Fruit fly (Drosophila melanogaster) whole organism, embryonic: Measurements from ENCODE around the gene GILT3.
A peak's percentile ranks its signal among the peaks of the same experiment; 100 is the strongest.

ENCODE experiments used
- Awh ChIP-seq: fragments of 200-800 bp; sonication (Bioruptor generic); IDR thresholded peaks from 2 replicates; pipeline ENCODE4, ENCODE4 v1.3.6; 2022; ENCODE audit warnings: missing biosample characterization, missing genetic modification characterization
- B-H2 ChIP-seq: fragments of 200-800 bp; sonication (Bioruptor generic); optimal IDR thresholded peaks from 2 replicates; lab custom pipeline; 2018; ENCODE audit warnings: missing biosample characterization, mild to moderate bottlenecking, missing genetic modification characterization
- CG10147 ChIP-seq: fragments of 200-800 bp; sonication (Bioruptor generic); optimal IDR thresholded peaks from 2 replicates; lab custom pipeline; 2019; ENCODE audit warnings: missing biosample characterization, mild to moderate bottlenecking, missing genetic modification characterization, moderate library complexity
- CG11085 ChIP-seq: fragments of 200-800 bp; sonication (Bioruptor generic); IDR thresholded peaks from 2 replicates; pipeline ENCODE4 v1.3.6; 2022; ENCODE audit warnings: missing biosample characterization, missing genetic modification characterization
- CG12391 ChIP-seq: fragments of 200-800 bp; sonication (Bioruptor generic); optimal IDR thresholded peaks from 3 replicates; lab custom pipeline; 2018; ENCODE audit warnings: missing biosample characterization, mild to moderate bottlenecking, missing genetic modification characterization, moderate library complexity
- CG14441 ChIP-seq: fragments of 200-800 bp; sonication (Bioruptor generic); IDR thresholded peaks from 2 replicates; pipeline ENCODE4 v1.3.6; 2022; ENCODE audit warnings: missing biosample characterization, missing genetic modification characterization
- CG14667 ChIP-seq: fragments of 200-800 bp; sonication (Bioruptor generic); IDR thresholded peaks from 2 replicates; pipeline ENCODE4 v1.3.6; 2022; ENCODE audit warnings: missing biosample characterization, missing genetic modification characterization
- CG1647 ChIP-seq: fragments of 200-800 bp; sonication (Bioruptor generic); optimal IDR thresholded peaks from 3 replicates; lab custom pipeline; 2016; ENCODE audit warnings: missing biosample characterization, missing genetic modification characterization
- CG17186 ChIP-seq: fragments of 200-800 bp; sonication (Bioruptor generic); optimal IDR thresholded peaks from 3 replicates; lab custom pipeline; 2017; ENCODE audit warnings: missing biosample characterization, missing genetic modification reagents, missing genetic modification characterization
- CG18619 ChIP-seq: fragments of 200-800 bp; sonication (Bioruptor generic); optimal IDR thresholded peaks from 3 replicates; lab custom pipeline; 2017; ENCODE audit warnings: missing biosample characterization, mild to moderate bottlenecking, missing genetic modification characterization
- CG2120 ChIP-seq: fragments of 200-800 bp; sonication (Bioruptor generic); optimal IDR thresholded peaks from 3 replicates; lab custom pipeline; 2016; ENCODE audit warnings: missing biosample characterization, missing genetic modification characterization
- CG3726 ChIP-seq: fragments of 200-800 bp; sonication (Bioruptor generic); IDR thresholded peaks from 3 replicates; pipeline ENCODE4, ENCODE4 v1.3.6; 2022; ENCODE audit warnings: missing biosample characterization, missing genetic modification characterization
- CG3847 ChIP-seq: fragments of 200-800 bp; sonication (Bioruptor generic); IDR thresholded peaks from 2 replicates; pipeline ENCODE4 v1.3.6; 2022; ENCODE audit warnings: missing biosample characterization, missing genetic modification characterization
- CG4404 ChIP-seq: fragments of 200-800 bp; sonication (Bioruptor generic); IDR thresholded peaks from 2 replicates; pipeline ENCODE4 v1.3.6; 2022; ENCODE audit warnings: missing biosample characterization, missing genetic modification characterization
- CG4820 ChIP-seq: fragments of 200-800 bp; sonication (Bioruptor generic); optimal IDR thresholded peaks from 3 replicates; lab custom pipeline; 2016; ENCODE audit warnings: missing biosample characterization, missing genetic modification characterization
- CG8281 ChIP-seq: fragments of 200-800 bp; sonication (Bioruptor generic); optimal IDR thresholded peaks from 2 replicates; lab custom pipeline; 2018; ENCODE audit warnings: missing biosample characterization, mild to moderate bottlenecking, missing genetic modification characterization, moderate library complexity
- D ChIP-seq, 2 experiments: fragments of 200-800 bp in 1 of 2; fragments of >200 bp in 1 of 2; sonication (Bioruptor generic) in 1 of 2; optimal IDR thresholded peaks; 2 replicates in 1 of 2; 3 replicates in 1 of 2; lab custom pipeline; 2017; ENCODE audit warnings: mild to moderate bottlenecking in 1 of 2, missing biosample characterization in 1 of 2, missing genetic modification characterization in 1 of 2, missing genetic modification reagents in 1 of 2
- Deaf1 ChIP-seq: fragments of 200-800 bp; optimal IDR thresholded peaks from 3 replicates; lab custom pipeline; 2019; ENCODE audit warnings: missing biosample characterization, mild to moderate bottlenecking, missing genetic modification characterization, moderate library complexity
- Hand ChIP-seq: fragments of 200-800 bp; sonication (Bioruptor generic); optimal IDR thresholded peaks from 2 replicates; lab custom pipeline; 2017; ENCODE audit warnings: mild to moderate bottlenecking, missing biosample characterization, missing genetic modification reagents, missing genetic modification characterization
- HmgD ChIP-seq: fragments of 200-800 bp; sonication (Bioruptor generic); optimal IDR thresholded peaks from 3 replicates; lab custom pipeline; 2016; ENCODE audit warnings: missing biosample characterization, missing genetic modification characterization
- Kr ChIP-seq: fragments of 200-800 bp; sonication (Bioruptor generic); optimal IDR thresholded peaks from 2 replicates; lab custom pipeline; 2017; ENCODE audit warnings: missing biosample characterization, mild to moderate bottlenecking, missing genetic modification characterization
- Lpt ChIP-seq: fragments of >200 bp; optimal IDR thresholded peaks from 2 replicates; lab custom pipeline; 2018; ENCODE audit warnings: missing biosample characterization, missing genetic modification characterization
- NC2β ChIP-seq: fragments of 200-800 bp; sonication (Bioruptor generic); optimal IDR thresholded peaks from 2 replicates; lab custom pipeline; 2016; ENCODE audit warnings: missing biosample characterization, missing genetic modification characterization
- Nf-YB ChIP-seq: fragments of 200-800 bp; sonication (Bioruptor generic); optimal IDR thresholded peaks from 3 replicates; lab custom pipeline; 2019; ENCODE audit warnings: missing biosample characterization, mild to moderate bottlenecking, missing genetic modification characterization, moderate library complexity
- Oli ChIP-seq: fragments of 200-800 bp; sonication (Bioruptor generic); optimal IDR thresholded peaks from 2 replicates; lab custom pipeline; 2018; ENCODE audit warnings: missing biosample characterization, mild to moderate bottlenecking, missing genetic modification characterization, moderate library complexity
- Xbp1 ChIP-seq: fragments of 200-800 bp; sonication (Bioruptor generic); optimal IDR thresholded peaks from 3 replicates; lab custom pipeline; 2016; ENCODE audit warnings: missing biosample characterization, mild to moderate bottlenecking, missing genetic modification characterization
- Xrp1 ChIP-seq: fragments of 200-800 bp; sonication (Bioruptor generic); IDR thresholded peaks from 2 replicates; pipeline ENCODE4 v1.3.6; 2022; ENCODE audit warnings: missing biosample characterization, missing genetic modification characterization
- ato ChIP-seq: fragments of 200-800 bp; sonication (Bioruptor generic); IDR thresholded peaks from 2 replicates; pipeline ENCODE4 v1.3.6; 2022; ENCODE audit warnings: missing biosample characterization, missing genetic modification characterization; ENCODE audit not compliant: partially characterized antibody
- bab2 ChIP-seq: fragments of 200-800 bp; sonication (Bioruptor generic); optimal IDR thresholded peaks from 2 replicates; lab custom pipeline; 2016; ENCODE audit warnings: missing biosample characterization, missing genetic modification characterization
- dmrt99B ChIP-seq: fragments of 200-800 bp; sonication (Bioruptor generic); optimal IDR thresholded peaks from 2 replicates; lab custom pipeline; 2018; ENCODE audit warnings: missing biosample characterization, mild to moderate bottlenecking, missing genetic modification characterization, moderate library complexity
- gro ChIP-seq: fragments of 200-800 bp; sonication (Bioruptor generic); optimal IDR thresholded peaks from 2 replicates; lab custom pipeline; 2016; ENCODE audit warnings: missing biosample characterization, missing genetic modification characterization
- kay ChIP-seq: fragments of 200-800 bp; sonication (Bioruptor generic); optimal IDR thresholded peaks from 2 replicates; lab custom pipeline; 2016; ENCODE audit warnings: missing biosample characterization, missing genetic modification characterization
- lab ChIP-seq: fragments of 200-800 bp; sonication (Bioruptor generic); optimal IDR thresholded peaks from 3 replicates; lab custom pipeline; 2017; ENCODE audit warnings: missing biosample characterization, missing genetic modification characterization, mild to moderate bottlenecking, moderate library complexity, missing genetic modification reagents
- lola ChIP-seq, 3 experiments: fragments of >200 bp in 2 of 3; fragments of 200-800 bp in 1 of 3; sonication (Bioruptor generic) in 1 of 3; optimal IDR thresholded peaks; 2 replicates each; lab custom pipeline; 2017 to 2019; ENCODE audit warnings: missing biosample characterization in 3 of 3, missing genetic modification characterization in 3 of 3, mild to moderate bottlenecking in 1 of 3, moderate library complexity in 1 of 3
- maf-S ChIP-seq: fragments of 200-800 bp; sonication (Bioruptor generic); optimal IDR thresholded peaks from 2 replicates; lab custom pipeline; 2016; ENCODE audit warnings: missing biosample characterization, missing genetic modification characterization
- nau ChIP-seq: fragments of 200-800 bp; sonication (Bioruptor generic); optimal IDR thresholded peaks from 3 replicates; lab custom pipeline; 2017; ENCODE audit warnings: missing biosample characterization, mild to moderate bottlenecking, missing genetic modification characterization, missing genetic modification reagents
- pho ChIP-seq: fragments of 200-800 bp; sonication (Bioruptor generic); optimal IDR thresholded peaks from 2 replicates; lab custom pipeline; 2016; ENCODE audit warnings: missing biosample characterization, missing genetic modification characterization
- salm ChIP-seq: fragments of 200-800 bp; sonication (Bioruptor generic); optimal IDR thresholded peaks from 2 replicates; lab custom pipeline; 2018; ENCODE audit warnings: missing biosample characterization, mild to moderate bottlenecking, missing genetic modification characterization
- sens-2 ChIP-seq: fragments of 200-800 bp; sonication (Bioruptor generic); IDR thresholded peaks from 2 replicates; pipeline ENCODE4 v1.3.6; 2022; ENCODE audit warnings: missing biosample characterization, missing genetic modification characterization
- sob ChIP-seq: fragments of 200-800 bp; sonication (Bioruptor generic); IDR thresholded peaks from 2 replicates; pipeline ENCODE4 v1.3.6; 2022; ENCODE audit warnings: missing biosample characterization, missing genetic modification characterization
- ssp ChIP-seq: fragments of 200-800 bp; sonication (Bioruptor generic); IDR thresholded peaks from 2 replicates; pipeline ENCODE4 v1.3.6; 2022; ENCODE audit warnings: missing biosample characterization, missing genetic modification characterization
- stc ChIP-seq: fragments of 200-800 bp; sonication (Bioruptor generic); IDR thresholded peaks from 2 replicates; pipeline ENCODE4 v1.3.6; 2022; ENCODE audit warnings: missing biosample characterization, missing genetic modification characterization
- tap ChIP-seq: fragments of 200-800 bp; optimal IDR thresholded peaks from 3 replicates; lab custom pipeline; 2019; ENCODE audit warnings: missing biosample characterization, mild to moderate bottlenecking, missing genetic modification characterization, moderate library complexity
- tna ChIP-seq: fragments of 200-800 bp; sonication (Bioruptor generic); IDR thresholded peaks from 2 replicates; pipeline ENCODE4 v1.3.6; 2022; ENCODE audit warnings: missing biosample characterization, missing genetic modification characterization; ENCODE audit not compliant: partially characterized antibody
- tup ChIP-seq: fragments of 200-800 bp; sonication (Bioruptor generic); optimal IDR thresholded peaks from 2 replicates; lab custom pipeline; 2016; ENCODE audit warnings: missing biosample characterization, mild to moderate bottlenecking, missing genetic modification characterization, moderate library complexity
- zen2 ChIP-seq: fragments of 200-800 bp; sonication (Bioruptor generic); IDR thresholded peaks from 3 replicates; pipeline ENCODE4 v1.3.6; 2022; ENCODE audit warnings: missing biosample characterization, missing genetic modification characterization; ENCODE audit not compliant: partially characterized antibody
- zfh1 ChIP-seq: fragments of 200-800 bp; sonication (Bioruptor generic); IDR thresholded peaks from 3 replicates; pipeline ENCODE4 v1.3.6; 2022; ENCODE audit warnings: missing biosample characterization, missing genetic modification characterization
- zfh2 ChIP-seq: fragments of 200-800 bp; sonication (Bioruptor generic); optimal IDR thresholded peaks from 2 replicates; lab custom pipeline; 2016; ENCODE audit warnings: missing biosample characterization, missing genetic modification characterization

Gene GILT3

DNA sequence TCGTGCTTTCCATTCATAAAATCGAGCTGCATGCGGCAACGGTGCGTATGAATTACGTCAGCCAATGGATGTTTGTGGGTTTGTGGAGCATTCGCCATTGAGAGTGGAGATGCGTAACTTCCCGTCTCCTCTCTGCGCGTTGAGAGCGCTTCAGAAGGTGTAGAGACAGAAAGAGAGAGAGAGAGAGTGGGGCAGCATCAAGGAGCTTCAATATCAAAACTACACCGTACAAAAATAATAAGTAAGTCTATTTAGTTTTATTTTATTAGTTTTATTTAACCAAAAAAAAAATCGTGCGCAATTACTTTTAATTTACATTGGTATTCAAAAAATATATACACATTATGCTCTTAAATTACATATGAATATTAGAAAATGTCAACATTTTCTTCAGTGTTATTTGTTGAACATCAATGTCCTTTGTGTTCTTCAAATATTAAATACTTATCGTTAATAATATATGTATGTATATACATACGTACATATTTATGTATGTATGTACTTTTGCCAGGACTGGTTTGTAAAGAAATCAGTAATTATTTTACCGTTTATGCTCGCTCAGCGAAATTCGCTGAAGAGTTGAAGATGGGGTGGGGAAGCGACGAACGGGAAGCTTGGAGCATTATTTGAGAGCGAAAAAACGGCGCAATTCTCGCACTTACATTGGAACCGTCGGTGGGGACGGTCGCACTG, 45.7 kb downstream of the GILT3 start, which contains the start of gene CG10365 (continued):
- TF ChIP-seq Awh (GFP tag; lab: Robert Waterston, UW): peak; percentile 61; the same call in 1 of the 2 replicates
- TF ChIP-seq tap (tag; lab: Kevin White, UChicago): peak; percentile 71
- TF ChIP-seq B-H2: peak; percentile 59
- TF ChIP-seq gro: no peak
- TF ChIP-seq CG11085 (GFP tag; lab: Robert Waterston, UW): peak; percentile 76
- TF ChIP-seq nau: peak; percentile 83
- TF ChIP-seq CG3847 (GFP tag; lab: Robert Waterston, UW): peak; percentile 81
- peak; percentile 81 for TF ChIP-seq CG2120 (GFP tag; lab: Kevin White, UChicago)
- 0 out of 2 replicates have a peak, but pooled peaks have one; percentile 34 for TF ChIP-seq CG4404
- TF ChIP-seq ato (GFP tag; lab: Robert Waterston, UW): no peak
- no peak for TF ChIP-seq Kr (GFP tag; lab: Kevin White, UChicago)
- TF ChIP-seq kay (GFP tag; lab: Kevin White, UChicago): peak; percentile 40
- peak; percentile 66; the same call in 1 of the 3 replicates for TF ChIP-seq CG3726 (GFP tag; lab: Robert Waterston, UW)
- TF ChIP-seq zfh1 (GFP tag; lab: Robert Waterston, UW): 0 out of 3 replicates have a peak, but pooled peaks have one; percentile 50
- peak; percentile 62 for TF ChIP-seq CG14667
- TF ChIP-seq CG14441 (GFP tag; lab: Robert Waterston, UW): peak; percentile 83
- TF ChIP-seq zfh2 (GFP tag; lab: Kevin White, UChicago): no peak
- TF ChIP-seq Oli (tag; lab: Kevin White, UChicago): peak; percentile 85
- TF ChIP-seq Lpt (GFP tag; lab: Kevin White, UChicago): no peak
- peak; percentile 40 for TF ChIP-seq Deaf1 (tag; lab: Kevin White, UChicago)
- no peak for TF ChIP-seq pho (GFP tag; lab: Kevin White, UChicago)
- TF ChIP-seq CG10147 (GFP tag; lab: Kevin White, UChicago): peak; percentile 94
- TF ChIP-seq dmrt99B (tag; lab: Kevin White, UChicago): peak; percentile 95
- TF ChIP-seq NC2β (GFP tag; lab: Kevin White, UChicago): no peak
- no peak for TF ChIP-seq sens-2 (GFP tag; lab: Robert Waterston, UW)
- TF ChIP-seq CG8281: peak; percentile 64
- no peak; the same call in 1 of the 2 replicates for TF ChIP-seq tna (GFP tag; lab: Robert Waterston, UW)
- TF ChIP-seq Hand (GFP tag; lab: Kevin White, UChicago): peak; percentile 88
- TF ChIP-seq CG17186 (GFP tag; lab: Kevin White, UChicago): no peak
- TF ChIP-seq maf-S: no peak
- TF ChIP-seq tup (GFP tag; lab: Kevin White, UChicago): no peak
- peak; percentile 83 for TF ChIP-seq salm (tag; lab: Kevin White, UChicago)
- peak; percentile 49 for TF ChIP-seq CG4820
- peak; percentile 77 for TF ChIP-seq Xbp1 (GFP tag; lab: Kevin White, UChicago)
- TF ChIP-seq HmgD: no peak
- TF ChIP-seq sob (GFP tag; lab: Robert Waterston, UW): peak; percentile 80
- peak; percentile 79 for TF ChIP-seq CG18619 (GFP tag; lab: Kevin White, UChicago)
- no peak for TF ChIP-seq CG1647 (GFP tag; lab: Kevin White, UChicago)
- peak; percentile 86 for TF ChIP-seq Xrp1 (GFP tag; lab: Robert Waterston, UW)
- no peak for TF ChIP-seq D (optimal IDR thresholded peaks at IDR 0.05; lab: Kevin White, UChicago)
- peak; percentile 42 for TF ChIP-seq D (GFP tag; optimal IDR thresholded peaks at IDR 0.05; lab: Kevin White, UChicago)
- TF ChIP-seq CG12391 (tag; lab: Kevin White, UChicago): peak; percentile 94
- TF ChIP-seq stc (GFP tag; lab: Robert Waterston, UW): peak; percentile 90
- TF ChIP-seq lola (GFP tag; optimal IDR thresholded peaks at IDR 0.05; lab: Kevin White, UChicago): peak in 1 of 3 experiments; percentile 39
- TF ChIP-seq zen2: no peak
- peak; percentile 65 for TF ChIP-seq ssp (GFP tag; lab: Robert Waterston, UW)
- peak; percentile 92 for TF ChIP-seq lab (GFP tag; lab: Kevin White, UChicago)
- peak; percentile 77 for TF ChIP-seq Nf-YB (GFP tag; lab: Kevin White, UChicago)
- peak; percentile 21 for TF ChIP-seq bab2
